Fruit fly (Drosophila melanogaster) whole organism, embryonic: ENCODE measurements around the gene sphe.
A peak's percentile ranks its signal among the peaks of the same experiment; 100 is the strongest.

Experiments used
- ATbp ChIP-seq: fragments of 200-800 bp; sonication (Bioruptor generic); optimal IDR thresholded peaks from 2 replicates; lab custom pipeline; 2017; ENCODE audit warnings: missing biosample characterization, mild to moderate bottlenecking, missing genetic modification characterization, missing genetic modification reagents
- Asciz ChIP-seq: fragments of 200-800 bp; sonication (Bioruptor generic); optimal IDR thresholded peaks from 2 replicates; lab custom pipeline; 2017; ENCODE audit warnings: missing biosample characterization, mild to moderate bottlenecking, missing genetic modification characterization, missing genetic modification reagents
- CG10565 ChIP-seq: fragments of 200-800 bp; sonication (Bioruptor generic); optimal IDR thresholded peaks from 3 replicates; lab custom pipeline; 2016; ENCODE audit warnings: missing biosample characterization, mild to moderate bottlenecking, missing genetic modification characterization
- CG11560 ChIP-seq: fragments of 200-800 bp; sonication (Bioruptor generic); IDR thresholded peaks from 3 replicates; pipeline ENCODE4 v1.3.6; 2022; ENCODE audit warnings: missing biosample characterization, missing genetic modification characterization
- CG13624 ChIP-seq: fragments of 200-800 bp; sonication (Bioruptor generic); optimal IDR thresholded peaks from 2 replicates; lab custom pipeline; 2016; ENCODE audit warnings: missing biosample characterization, missing genetic modification characterization
- CG15514 ChIP-seq: fragments of 200-800 bp; sonication (Bioruptor generic); optimal IDR thresholded peaks from 3 replicates; lab custom pipeline; 2017; ENCODE audit warnings: missing biosample characterization, missing genetic modification characterization, mild to moderate bottlenecking, moderate library complexity, missing genetic modification reagents
- CG17361 ChIP-seq: fragments of 200-800 bp; sonication (Bioruptor generic); IDR thresholded peaks from 3 replicates; pipeline ENCODE4 v1.3.6; 2022; ENCODE audit warnings: missing biosample characterization, missing genetic modification characterization
- CG17385 ChIP-seq: fragments of 200-800 bp; sonication (Bioruptor generic); optimal IDR thresholded peaks from 3 replicates; lab custom pipeline; 2018; ENCODE audit warnings: missing biosample characterization, mild to moderate bottlenecking, missing genetic modification characterization
- CG2678 ChIP-seq: fragments of 200-800 bp; sonication (Bioruptor generic); optimal IDR thresholded peaks from 3 replicates; lab custom pipeline; 2019; ENCODE audit warnings: missing biosample characterization, mild to moderate bottlenecking, missing genetic modification characterization, moderate library complexity
- CG2712 ChIP-seq: fragments of 200-800 bp; optimal IDR thresholded peaks from 3 replicates; lab custom pipeline; 2019; ENCODE audit warnings: missing biosample characterization, mild to moderate bottlenecking, missing genetic modification characterization, moderate library complexity
- CG34224 ChIP-seq: fragments of 200-800 bp; sonication (Bioruptor generic); IDR thresholded peaks from 3 replicates; pipeline ENCODE4 v1.3.6; 2022; ENCODE audit warnings: missing biosample characterization, missing genetic modification characterization; ENCODE audit not compliant: partially characterized antibody
- CG3838 ChIP-seq: fragments of 200-800 bp; sonication (Bioruptor generic); optimal IDR thresholded peaks from 3 replicates; lab custom pipeline; 2016; ENCODE audit warnings: missing biosample characterization, missing genetic modification characterization
- CG6175 ChIP-seq: fragments of 200-800 bp; sonication (Bioruptor generic); IDR thresholded peaks from 3 replicates; pipeline ENCODE4 v1.3.6; 2022; ENCODE audit warnings: missing biosample characterization, missing genetic modification characterization
- CG6689 ChIP-seq: fragments of 200-800 bp; sonication (Bioruptor generic); IDR thresholded peaks from 2 replicates; pipeline ENCODE4 v1.3.6; 2022; ENCODE audit warnings: missing biosample characterization, missing genetic modification characterization
- CG6791 ChIP-seq: fragments of 200-800 bp; sonication (Bioruptor generic); IDR thresholded peaks from 3 replicates; pipeline ENCODE4 v1.3.6; 2022; ENCODE audit warnings: missing biosample characterization, missing genetic modification characterization; ENCODE audit not compliant: partially characterized antibody
- CG7839 ChIP-seq: fragments of 200-800 bp; sonication (Bioruptor generic); optimal IDR thresholded peaks from 3 replicates; lab custom pipeline; 2018; ENCODE audit warnings: missing biosample characterization, mild to moderate bottlenecking, missing genetic modification characterization, moderate library complexity
- CG8388 ChIP-seq: fragments of 200-800 bp; sonication (Bioruptor generic); optimal IDR thresholded peaks from 2 replicates; lab custom pipeline; 2019; ENCODE audit warnings: missing biosample characterization, mild to moderate bottlenecking, missing genetic modification characterization, moderate library complexity
- CHES-1-like ChIP-seq: fragments of 200-800 bp; sonication (Bioruptor generic); optimal IDR thresholded peaks from 2 replicates; lab custom pipeline; 2016; ENCODE audit warnings: missing biosample characterization, missing genetic modification characterization
- CkIIα-i1 ChIP-seq: fragments of 200-800 bp; sonication (Bioruptor generic); IDR thresholded peaks from 2 replicates; pipeline ENCODE4 v1.3.6; 2022; ENCODE audit warnings: missing biosample characterization, missing genetic modification characterization
- CoRest ChIP-seq: fragments of 200-800 bp; sonication (Bioruptor generic); optimal IDR thresholded peaks from 3 replicates; lab custom pipeline; 2018; ENCODE audit warnings: missing biosample characterization, mild to moderate bottlenecking, missing genetic modification characterization, moderate library complexity
- D19A ChIP-seq: fragments of 200-800 bp; optimal IDR thresholded peaks from 3 replicates; lab custom pipeline; 2019; ENCODE audit warnings: missing biosample characterization, mild to moderate bottlenecking, missing genetic modification characterization, moderate library complexity
- Doc2 ChIP-seq: fragments of 200-800 bp; sonication (Bioruptor generic); IDR thresholded peaks from 2 replicates; pipeline ENCODE4 v1.3.6; 2022; ENCODE audit warnings: missing biosample characterization, missing genetic modification characterization
- Drgx ChIP-seq: fragments of 200-800 bp; sonication (Bioruptor generic); IDR thresholded peaks from 2 replicates; pipeline ENCODE4 v1.3.6; 2022; ENCODE audit warnings: missing biosample characterization, missing genetic modification characterization
- H15 ChIP-seq: fragments of 200-800 bp; sonication (Bioruptor generic); IDR thresholded peaks from 3 replicates; pipeline ENCODE4 v1.3.6; 2022; ENCODE audit warnings: missing biosample characterization, missing genetic modification characterization
- HmgD ChIP-seq: fragments of 200-800 bp; sonication (Bioruptor generic); optimal IDR thresholded peaks from 3 replicates; lab custom pipeline; 2016; ENCODE audit warnings: missing biosample characterization, missing genetic modification characterization
- HmgZ ChIP-seq: fragments of 200-800 bp; sonication (Bioruptor generic); optimal IDR thresholded peaks from 2 replicates; lab custom pipeline; 2018; ENCODE audit warnings: missing biosample characterization, mild to moderate bottlenecking, missing genetic modification characterization
- Hmx ChIP-seq: fragments of 200-800 bp; sonication (Bioruptor generic); optimal IDR thresholded peaks from 2 replicates; lab custom pipeline; 2016; ENCODE audit warnings: missing biosample characterization, missing genetic modification characterization
- Hr39 ChIP-seq: fragments of >200 bp; optimal IDR thresholded peaks from 2 replicates; lab custom pipeline; 2017
- Mes4 ChIP-seq: fragments of 200-800 bp; sonication (Bioruptor generic); optimal IDR thresholded peaks from 2 replicates; lab custom pipeline; 2016; ENCODE audit warnings: missing biosample characterization, missing genetic modification characterization
- Myb ChIP-seq: fragments of 200-800 bp; sonication (Bioruptor generic); optimal IDR thresholded peaks from 2 replicates; lab custom pipeline; 2016; ENCODE audit warnings: missing biosample characterization, missing genetic modification characterization
- NFAT ChIP-seq: fragments of 200-800 bp; sonication (Bioruptor generic); IDR thresholded peaks from 2 replicates; pipeline ENCODE4 v1.3.6; 2022; ENCODE audit warnings: missing biosample characterization, missing genetic modification characterization
- PHDP ChIP-seq: fragments of 200-800 bp; sonication (Bioruptor generic); optimal IDR thresholded peaks from 3 replicates; lab custom pipeline; 2018; ENCODE audit warnings: missing biosample characterization, mild to moderate bottlenecking, missing genetic modification characterization, moderate library complexity
- Sox100B ChIP-seq: fragments of 200-800 bp; sonication (Bioruptor generic); optimal IDR thresholded peaks from 3 replicates; lab custom pipeline; 2018; ENCODE audit warnings: missing biosample characterization, mild to moderate bottlenecking, missing genetic modification characterization
- Spps ChIP-seq: fragments of 200-800 bp; sonication (Bioruptor generic); optimal IDR thresholded peaks from 2 replicates; lab custom pipeline; 2018; ENCODE audit warnings: missing biosample characterization, mild to moderate bottlenecking, missing genetic modification characterization
- Sry-δ ChIP-seq: fragments of 200-800 bp; sonication (Bioruptor generic); optimal IDR thresholded peaks from 2 replicates; lab custom pipeline; 2016; ENCODE audit warnings: missing biosample characterization, missing genetic modification characterization
- az2 ChIP-seq: fragments of 200-800 bp; sonication (Bioruptor generic); optimal IDR thresholded peaks from 3 replicates; lab custom pipeline; 2016; ENCODE audit warnings: missing biosample characterization, missing genetic modification characterization
- crp ChIP-seq, 2 experiments: fragments of 200-800 bp; sonication (Bioruptor generic); optimal IDR thresholded peaks; 2 replicates in 1 of 2; 3 replicates in 1 of 2; lab custom pipeline; 2017; ENCODE audit warnings: missing biosample characterization in 2 of 2, missing genetic modification characterization in 2 of 2, mild to moderate bottlenecking in 1 of 2, moderate library complexity in 1 of 2
- dmrt99B ChIP-seq: fragments of 200-800 bp; sonication (Bioruptor generic); optimal IDR thresholded peaks from 2 replicates; lab custom pipeline; 2018; ENCODE audit warnings: missing biosample characterization, mild to moderate bottlenecking, missing genetic modification characterization, moderate library complexity
- gem ChIP-seq: fragments of 200-800 bp; sonication (Bioruptor generic); optimal IDR thresholded peaks from 2 replicates; lab custom pipeline; 2019; ENCODE audit warnings: missing biosample characterization, mild to moderate bottlenecking, missing genetic modification characterization, moderate library complexity
- grau ChIP-seq: fragments of 200-800 bp; optimal IDR thresholded peaks from 3 replicates; lab custom pipeline; 2019; ENCODE audit warnings: missing biosample characterization, mild to moderate bottlenecking, missing genetic modification characterization, moderate library complexity
- hth ChIP-seq: fragments of >200 bp; optimal IDR thresholded peaks from 2 replicates; lab custom pipeline; 2017; ENCODE audit warnings: inconsistent platforms
- nmo ChIP-seq: fragments of 200-800 bp; sonication (Bioruptor generic); optimal IDR thresholded peaks from 2 replicates; lab custom pipeline; 2018; ENCODE audit warnings: missing biosample characterization, mild to moderate bottlenecking, missing genetic modification characterization, moderate library complexity
- p53 ChIP-seq: fragments of 200-800 bp; sonication (Bioruptor generic); optimal IDR thresholded peaks from 2 replicates; lab custom pipeline; 2016; ENCODE audit warnings: missing biosample characterization, missing genetic modification characterization
- phol ChIP-seq: fragments of 200-800 bp; sonication (Bioruptor generic); optimal IDR thresholded peaks from 3 replicates; lab custom pipeline; 2018; ENCODE audit warnings: missing biosample characterization, mild to moderate bottlenecking, missing genetic modification characterization, moderate library complexity
- pzg ChIP-seq: fragments of 200-800 bp; sonication (Bioruptor generic); optimal IDR thresholded peaks from 3 replicates; lab custom pipeline; 2018; ENCODE audit warnings: missing biosample characterization, mild to moderate bottlenecking, missing genetic modification characterization, moderate library complexity
- sens ChIP-seq: fragments of 200-800 bp; sonication (Bioruptor generic); peaks from one replicate; lab custom pipeline; 2016; ENCODE audit warnings: missing biosample characterization, missing genetic modification characterization
- seq ChIP-seq: fragments of 200-800 bp; sonication (Bioruptor generic); IDR thresholded peaks from 2 replicates; pipeline ENCODE4 v1.3.6; 2022; ENCODE audit warnings: missing biosample characterization, missing genetic modification characterization
- wdn ChIP-seq: fragments of 200-800 bp; sonication (Bioruptor generic); IDR thresholded peaks from 2 replicates; pipeline ENCODE4 v1.3.6; 2022; ENCODE audit warnings: missing biosample characterization, missing genetic modification characterization
- yki ChIP-seq: fragments of >200 bp; optimal IDR thresholded peaks from 3 replicates; lab custom pipeline; 2018
- zfh1 ChIP-seq: fragments of 200-800 bp; sonication (Bioruptor generic); IDR thresholded peaks from 3 replicates; pipeline ENCODE4 v1.3.6; 2022; ENCODE audit warnings: missing biosample characterization, missing genetic modification characterization

Gene sphe

DNA sequence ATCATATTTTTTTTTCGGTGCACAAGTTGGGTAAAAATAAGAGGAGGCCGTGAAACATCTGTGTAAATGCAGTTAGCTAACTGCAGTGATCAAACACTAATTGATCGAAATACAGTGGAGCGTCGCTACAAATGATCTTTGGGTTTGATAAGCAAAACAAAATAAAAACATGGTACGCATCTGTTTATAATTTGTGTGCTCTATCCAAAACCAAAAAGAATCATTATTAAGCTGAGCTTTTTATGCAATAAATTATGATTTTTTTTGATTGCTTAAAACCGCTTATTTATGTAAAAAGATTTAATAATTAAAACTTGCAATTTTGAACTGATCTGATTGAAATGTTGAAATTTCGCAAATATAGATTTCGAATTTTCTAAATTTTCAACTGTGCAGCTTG is 31.5 kb downstream of the sphe start (continued):
- TF ChIP-seq grau (peak; percentile 69), PHDP (no peak), CG6175 (GFP tag; lab: Robert Waterston, UW) (no peak), dmrt99B (tag; lab: Kevin White, UChicago) (peak; percentile 52), ATbp (peak; percentile 29), crp (GFP tag; optimal IDR thresholded peaks at IDR 0.05; lab: Kevin White, UChicago) (no peak), HmgD (no peak), CG11560 (no peak), sens (peak; percentile 87), yki (lab: Kevin White, UChicago) (no peak), CG10565 (GFP tag; lab: Kevin White, UChicago) (no peak), Doc2 (GFP tag; lab: Robert Waterston, UW) (no peak), pzg (no peak), CG17385 (GFP tag; lab: Kevin White, UChicago) (peak; percentile 18), zfh1 (GFP tag; lab: Robert Waterston, UW) (peak; percentile 31; the same call in 1 of the 3 replicates), Hmx (GFP tag; lab: Kevin White, UChicago) (no peak), CG8388 (GFP tag; lab: Kevin White, UChicago) (peak; percentile 2), D19A (tag; lab: Kevin White, UChicago) (no peak), CG17361 (GFP tag; lab: Robert Waterston, UW) (peak; percentile 52; the same call in 2 of the 3 replicates), NFAT (no peak), CG13624 (GFP tag; lab: Kevin White, UChicago) (no peak), Myb (GFP tag; lab: Kevin White, UChicago) (no peak), CoRest (tag; lab: Kevin White, UChicago) (peak; percentile 17), Asciz (peak; percentile 10), CkIIα-i1 (GFP tag; lab: Robert Waterston, UW) (no peak), CG3838 (no peak), Drgx (GFP tag; lab: Robert Waterston, UW) (no peak), p53 (no peak), seq (GFP tag; lab: Robert Waterston, UW) (no peak), nmo (GFP tag; lab: Kevin White, UChicago) (peak; percentile 6), CG2712 (tag; lab: Kevin White, UChicago) (peak; percentile 13), az2 (peak; percentile 13), hth (no peak), Sry-δ (GFP tag; lab: Kevin White, UChicago) (no peak), CG6791 (GFP tag; lab: Robert Waterston, UW) (no peak), CG15514 (GFP tag; lab: Kevin White, UChicago) (no peak), CHES-1-like (no peak), Spps (tag; lab: Kevin White, UChicago) (no peak), phol (tag; lab: Kevin White, UChicago) (peak; percentile 29), Sox100B (GFP tag; lab: Kevin White, UChicago) (peak; percentile 38), CG6689 (GFP tag; lab: Robert Waterston, UW) (0 out of 2 replicates have a peak, but pooled peaks have one; percentile 9), H15 (GFP tag; lab: Robert Waterston, UW) (no peak), CG2678 (tag; lab: Kevin White, UChicago) (peak; percentile 7), CG7839 (peak; percentile 31), CG34224 (GFP tag; lab: Robert Waterston, UW) (no peak), wdn (GFP tag; lab: Robert Waterston, UW) (no peak), Mes4 (GFP tag; lab: Kevin White, UChicago) (no peak), gem (tag; lab: Kevin White, UChicago) (peak; percentile 51), HmgZ (tag; lab: Kevin White, UChicago) (no peak), Hr39 (no peak)
